Worm (Caenorhabditis elegans): ENCODE measurements around the gene lron-14.

The lron-14 gene

ce11 chrIV:9588784-9589457 lies 22.5 kb upstream of the lron-14 start, which contains the start of gene trcs-1:
Gene trcs-1 (minus strand): TSS chrIV:9588834.
- TF ChIP-seq Y5F2A.4 (GFP tag; optimal IDR thresholded peaks at IDR 0.05), result no peak
- TF ChIP-seq lin-38 (GFP tag; IDR thresholded peaks at IDR 0.05), result no peak; the same call in 1 of the 2 replicates
- TF ChIP-seq mep-1 (tag; optimal IDR thresholded peaks at IDR 0.05), result no peak
- TF ChIP-seq F49E8.2 (tag; optimal IDR thresholded peaks at IDR 0.05; ENCODE audit: borderline replicate concordance), result peak; percentile 54
- no peak for TF ChIP-seq ztf-7 (tag; optimal IDR thresholded peaks at IDR 0.05)
- no peak for TF ChIP-seq dpl-1 (GFP tag; optimal IDR thresholded peaks at IDR 0.05)
- peak; percentile 88 for TF ChIP-seq snpc-1.2 (GFP tag; IDR thresholded peaks at IDR 0.05)
- no peak for TF ChIP-seq zip-2 (tag; optimal IDR thresholded peaks at IDR 0.05)
- TF ChIP-seq madf-5 (GFP tag; IDR thresholded peaks at IDR 0.05), result no peak
- 0 out of 2 replicates have a peak, but pooled peaks have one; percentile 46 for TF ChIP-seq Y48G9A.11 (GFP tag; IDR thresholded peaks at IDR 0.05)
- no peak for TF ChIP-seq skn-1 (tag; optimal IDR thresholded peaks at IDR 0.05)
- TF ChIP-seq arid-1 (GFP tag; conservative IDR thresholded peaks at IDR 0.05), result no peak

ce11 chrIV:9584352-9584751 lies 17.9 kb upstream of the lron-14 start:
- TF ChIP-seq unc-62 (GFP tag; optimal IDR thresholded peaks at IDR 0.05 in 1 of 2), result peak in 1 of 2 experiments; percentile 92
- TF ChIP-seq unc-62 (tag; optimal IDR thresholded peaks at IDR 0.05), result no peak
- no peak for TF ChIP-seq ceh-62 (tag; optimal IDR thresholded peaks at IDR 0.05)

DNA sequence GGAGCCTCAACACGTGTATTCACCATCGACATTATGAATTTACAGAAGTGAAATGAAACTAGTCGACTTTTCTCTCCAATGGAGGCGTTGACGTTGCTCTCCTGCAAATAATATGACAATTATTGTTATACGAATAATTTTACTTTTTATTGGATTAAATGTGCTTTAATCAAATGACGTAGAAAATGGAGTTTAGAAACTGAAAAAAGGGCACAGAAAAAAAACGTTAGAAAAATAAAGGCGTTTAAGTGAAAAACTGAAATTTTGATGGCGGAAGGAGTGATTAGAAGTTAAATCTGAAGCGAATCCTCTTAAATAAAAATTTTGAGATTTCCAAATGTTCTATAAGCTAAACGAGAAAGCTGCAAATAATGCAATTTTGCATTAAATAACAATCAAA lies 13.6 kb upstream of the lron-14 start, which contains the start of gene npr-2:
Gene npr-2, minus strand, starts transcription at position 101 of the 400 bp plus-strand sequence.
- no peak for TF ChIP-seq lsy-2 (tag; optimal IDR thresholded peaks at IDR 0.05)
- TF ChIP-seq tra-1 (GFP tag; IDR thresholded peaks at IDR 0.05), result no peak
- TF ChIP-seq aly-2 (tag; optimal IDR thresholded peaks at IDR 0.05), result no peak
- no peak for TF ChIP-seq ceh-20 (GFP tag; IDR thresholded peaks at IDR 0.05)
- TF ChIP-seq nhr-48 (tag; optimal IDR thresholded peaks at IDR 0.05), result no peak
- no peak for TF ChIP-seq dmd-6 (GFP tag; IDR thresholded peaks at IDR 0.05)
- TF ChIP-seq nhr-25 (tag; optimal IDR thresholded peaks at IDR 0.05; ENCODE audit: borderline replicate concordance, insufficient read depth), result no peak
- TF ChIP-seq zfp-2 (tag; optimal IDR thresholded peaks at IDR 0.05), result no peak
- no peak for TF ChIP-seq nhr-76 (tag; optimal IDR thresholded peaks at IDR 0.05)
- no peak for TF ChIP-seq aha-1 (tag)
- no peak for TF ChIP-seq T26A8.4 (GFP tag; IDR thresholded peaks at IDR 0.05)

ce11 chrIV:9563529-9564376 lies 2.7 kb downstream of the lron-14 start:
- TF ChIP-seq madf-5 (GFP tag; IDR thresholded peaks at IDR 0.05) (0 out of 4 replicates have a peak, but pooled peaks of 1 of the 2 experiments have one; percentile 32), unc-62 (GFP tag; optimal IDR thresholded peaks at IDR 0.05 in 1 of 2) (no peak), unc-62 (tag; optimal IDR thresholded peaks at IDR 0.05) (no peak), gei-8 (GFP tag; optimal IDR thresholded peaks at IDR 0.05) (no peak), fos-1 (tag; optimal IDR thresholded peaks at IDR 0.05) (no peak), lin-29 (GFP tag; IDR thresholded peaks at IDR 0.05) (no peak), daf-16 (GFP tag; optimal IDR thresholded peaks at IDR 0.05) (no peak), daf-16 (tag; optimal IDR thresholded peaks at IDR 0.05) (no peak), D1046.2 (GFP tag; IDR thresholded peaks at IDR 0.05) (no peak), zfp-3 (GFP tag; conservative IDR thresholded peaks at IDR 0.05) (no peak; the same call in 1 of the 2 replicates), zfp-2 (tag; optimal IDR thresholded peaks at IDR 0.05) (no peak), mxl-3 (GFP tag; optimal IDR thresholded peaks at IDR 0.05) (peak; percentile 77), daf-12 (tag; optimal IDR thresholded peaks at IDR 0.05) (no peak), nhr-41 (GFP tag; IDR thresholded peaks at IDR 0.05) (no peak), Y105C5A.15 (GFP tag; IDR thresholded peaks at IDR 0.05) (no peak), rbr-2 (tag; optimal IDR thresholded peaks at IDR 0.05) (no peak), F26F4.8 (GFP tag; conservative IDR thresholded peaks at IDR 0.05) (no peak), nhr-48 (tag; optimal IDR thresholded peaks at IDR 0.05) (peak; percentile 37), egl-43 (GFP tag; IDR thresholded peaks at IDR 0.05) (0 out of 2 replicates have a peak, but pooled peaks have one; percentile 14), mes-2 (tag; optimal IDR thresholded peaks at IDR 0.05; ENCODE audit: poor library complexity, severe bottlenecking) (no peak), snpc-4 (tag; optimal IDR thresholded peaks at IDR 0.05) (no peak), pqm-1 (tag; optimal IDR thresholded peaks at IDR 0.05) (no peak), madf-9 (GFP tag; conservative IDR thresholded peaks at IDR 0.05) (peak; percentile 30; the same call in 1 of the 2 replicates)
